Worm (Caenorhabditis elegans) whole organism, L3 larva: ENCODE results near the gene str-135.
A peak's percentile ranks its signal among the peaks of the same experiment; 100 is the strongest.

ENCODE experiments used
- R02D3.7 ChIP-seq: fragments of 150-350 bp; optimal IDR thresholded peaks from 2 replicates; lab custom pipeline; 2014; ENCODE audit warnings: missing biosample characterization, missing genetic modification characterization
- ZK546.5 ChIP-seq: sonication (generic microtip); optimal IDR thresholded peaks from 2 replicates; lab custom pipeline; 2017; ENCODE audit warnings: missing biosample characterization, missing genetic modification characterization
- aly-2 ChIP-seq: fragments of 150-350 bp; optimal IDR thresholded peaks from 2 replicates; lab custom pipeline; 2014; ENCODE audit warnings: missing biosample characterization, missing genetic modification characterization
- ama-1 ChIP-seq: fragments of 150-350 bp; optimal IDR thresholded peaks from 2 replicates; lab custom pipeline; 2018
- ceh-16 ChIP-seq: sonication (generic microtip); optimal IDR thresholded peaks from 2 replicates; lab custom pipeline; 2017; ENCODE audit warnings: missing biosample characterization, missing genetic modification characterization
- ceh-28 ChIP-seq: fragments of 150-350 bp; optimal IDR thresholded peaks from 2 replicates; lab custom pipeline; 2014; ENCODE audit warnings: missing biosample characterization, missing genetic modification reagents, missing genetic modification characterization
- ceh-82 ChIP-seq: fragments of 150-350 bp; optimal IDR thresholded peaks from 2 replicates; lab custom pipeline; 2014; ENCODE audit warnings: missing biosample characterization, missing genetic modification characterization
- ceh-9 ChIP-seq: sonication (generic microtip); optimal IDR thresholded peaks from 2 replicates; lab custom pipeline; 2018; ENCODE audit warnings: missing biosample characterization, missing genetic modification characterization
- daf-12 ChIP-seq: fragments of 150-350 bp; optimal IDR thresholded peaks from 2 replicates; lab custom pipeline; 2014; ENCODE audit warnings: missing biosample characterization, missing genetic modification reagents, missing genetic modification characterization
- egl-5 ChIP-seq: fragments of 150-350 bp; optimal IDR thresholded peaks from 2 replicates; lab custom pipeline; 2017; ENCODE audit warnings: missing biosample characterization, missing genetic modification reagents, missing genetic modification characterization, inconsistent platforms
- elt-1 ChIP-seq: fragments of 150-350 bp; optimal IDR thresholded peaks from 2 replicates; lab custom pipeline; 2014; ENCODE audit warnings: missing biosample characterization, missing genetic modification characterization
- elt-2 ChIP-seq: sonication (generic microtip); optimal IDR thresholded peaks from 2 replicates; lab custom pipeline; 2016; ENCODE audit warnings: missing genetic modification reagents, mild to moderate bottlenecking, missing genetic modification characterization, missing compliant biosample characterization
- elt-3 ChIP-seq, 3 experiments: fragments of 150-350 bp in 1 of 3; sonication (generic microtip) in 2 of 3; optimal IDR thresholded peaks; 2 replicates in 2 of 3; 4 replicates in 1 of 3; lab custom pipeline; 2014 to 2017; ENCODE audit warnings: missing biosample characterization in 3 of 3, missing genetic modification characterization in 3 of 3
- eor-1 ChIP-seq, 2 experiments: fragments of 150-350 bp; optimal IDR thresholded peaks; 2 replicates each; lab custom pipeline; 2014 to 2018; ENCODE audit warnings: missing biosample characterization in 2 of 2, missing genetic modification characterization in 2 of 2
- fkh-10 ChIP-seq: sonication (generic microtip); optimal IDR thresholded peaks from 2 replicates; lab custom pipeline; 2017; ENCODE audit warnings: missing biosample characterization, missing genetic modification reagents, missing genetic modification characterization
- fkh-2 ChIP-seq: fragments of 150-350 bp; optimal IDR thresholded peaks from 2 replicates; lab custom pipeline; 2014; ENCODE audit warnings: missing biosample characterization, missing genetic modification reagents, missing genetic modification characterization
- fos-1 ChIP-seq: fragments of 150-350 bp; optimal IDR thresholded peaks from 2 replicates; lab custom pipeline; 2014; ENCODE audit warnings: missing biosample characterization, missing genetic modification characterization
- hmg-11 ChIP-seq: sonication (generic microtip); optimal IDR thresholded peaks from 2 replicates; lab custom pipeline; 2016; ENCODE audit warnings: missing genetic modification characterization, missing compliant biosample characterization
- jun-1 ChIP-seq: fragments of 150-350 bp; optimal IDR thresholded peaks from 2 replicates; lab custom pipeline; 2014; ENCODE audit warnings: missing biosample characterization, missing genetic modification reagents, missing genetic modification characterization
- lin-15B ChIP-seq: fragments of 150-350 bp; optimal IDR thresholded peaks from 2 replicates; lab custom pipeline; 2014; ENCODE audit warnings: missing biosample characterization, missing genetic modification characterization
- lsy-12 ChIP-seq: sonication (generic microtip); optimal IDR thresholded peaks from 2 replicates; lab custom pipeline; 2016; ENCODE audit warnings: mild to moderate bottlenecking, missing genetic modification characterization, missing compliant biosample characterization
- mml-1 ChIP-seq: fragments of 150-350 bp; sonication (generic microtip); optimal IDR thresholded peaks from 3 replicates; lab custom pipeline; 2014; ENCODE audit warnings: missing biosample characterization, missing genetic modification characterization
- nhr-11 ChIP-seq: fragments of 150-350 bp; optimal IDR thresholded peaks from 2 replicates; lab custom pipeline; 2014; ENCODE audit warnings: missing biosample characterization, missing genetic modification characterization
- nhr-12 ChIP-seq: fragments of 150-350 bp; optimal IDR thresholded peaks from 2 replicates; lab custom pipeline; 2014; ENCODE audit warnings: missing biosample characterization, missing genetic modification characterization
- nhr-23 ChIP-seq: fragments of 150-350 bp; optimal IDR thresholded peaks from 2 replicates; lab custom pipeline; 2014; ENCODE audit warnings: missing biosample characterization, missing genetic modification reagents, missing genetic modification characterization
- nhr-237 ChIP-seq: fragments of 150-350 bp; optimal IDR thresholded peaks from 2 replicates; lab custom pipeline; 2014; ENCODE audit warnings: missing biosample characterization, missing genetic modification characterization
- nhr-28 ChIP-seq: fragments of 150-350 bp; optimal IDR thresholded peaks from 2 replicates; lab custom pipeline; 2014; ENCODE audit warnings: missing biosample characterization, missing genetic modification characterization
- nhr-43 ChIP-seq: sonication (generic microtip); optimal IDR thresholded peaks from 2 replicates; lab custom pipeline; 2016; ENCODE audit warnings: mild to moderate bottlenecking, missing genetic modification characterization, missing compliant biosample characterization; ENCODE audit not compliant: poor library complexity, severe bottlenecking
- nhr-76 ChIP-seq: fragments of 150-350 bp; sonication (generic microtip); optimal IDR thresholded peaks from 5 replicates; lab custom pipeline; 2014; ENCODE audit warnings: missing biosample characterization, missing genetic modification characterization
- nhr-77 ChIP-seq: fragments of 150-350 bp; optimal IDR thresholded peaks from 2 replicates; lab custom pipeline; 2014; ENCODE audit warnings: missing biosample characterization, missing genetic modification characterization
- sea-2 ChIP-seq: fragments of 150-350 bp; sonication (generic microtip); optimal IDR thresholded peaks from 4 replicates; lab custom pipeline; 2014; ENCODE audit warnings: missing biosample characterization, missing genetic modification reagents, missing genetic modification characterization
- skn-1 ChIP-seq: fragments of 150-350 bp; optimal IDR thresholded peaks from 2 replicates; lab custom pipeline; 2014; ENCODE audit warnings: missing biosample characterization, missing genetic modification characterization
- snpc-4 ChIP-seq: fragments of 150-350 bp; optimal IDR thresholded peaks from 2 replicates; lab custom pipeline; 2014; ENCODE audit warnings: missing biosample characterization, missing genetic modification characterization
- tbx-2 ChIP-seq: sonication (generic microtip); optimal IDR thresholded peaks from 2 replicates; lab custom pipeline; 2016; ENCODE audit warnings: mild to moderate bottlenecking, missing genetic modification characterization, missing compliant biosample characterization
- unc-39 ChIP-seq: sonication (generic microtip); optimal IDR thresholded peaks from 4 replicates; lab custom pipeline; 2017; ENCODE audit warnings: missing biosample characterization, missing genetic modification characterization
- unc-62 ChIP-seq: fragments of 150-350 bp; sonication (generic microtip); optimal IDR thresholded peaks from 4 replicates; lab custom pipeline; 2014; ENCODE audit warnings: missing biosample characterization, missing genetic modification reagents, missing genetic modification characterization
- zag-1 ChIP-seq: fragments of 150-350 bp; optimal IDR thresholded peaks from 2 replicates; lab custom pipeline; 2014; ENCODE audit warnings: missing biosample characterization, missing genetic modification characterization
- ztf-11 ChIP-seq: fragments of 150-350 bp; optimal IDR thresholded peaks from 2 replicates; lab custom pipeline; 2014; ENCODE audit warnings: missing biosample characterization, missing genetic modification characterization
- ztf-4 ChIP-seq: fragments of 150-350 bp; optimal IDR thresholded peaks from 2 replicates; lab custom pipeline; 2014; ENCODE audit warnings: missing biosample characterization, missing genetic modification characterization

The str-135 gene

DNA sequence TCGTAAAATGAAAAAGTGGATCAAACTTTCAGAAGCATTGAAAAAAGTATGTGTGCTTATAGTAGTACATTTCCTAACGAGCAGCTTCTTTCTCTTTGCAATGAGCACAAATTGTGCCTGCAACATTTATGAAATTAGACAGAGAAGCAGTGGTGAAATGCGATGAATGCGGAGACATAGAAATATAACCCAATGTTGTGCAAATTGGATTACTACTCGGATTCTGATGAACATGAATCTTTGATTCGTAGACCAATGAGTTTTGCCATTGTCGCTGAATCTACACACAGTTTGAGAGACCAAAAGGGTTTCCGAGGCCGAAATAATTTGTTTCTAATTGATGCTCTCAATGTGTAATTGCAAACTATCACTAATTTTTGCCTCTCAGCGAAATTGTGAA lies 26.7 kb downstream of the str-135 start:
- TF ChIP-seq ztf-4 (tag; lab: Kevin White, UChicago), result no peak
- no peak for TF ChIP-seq hmg-11 (tag; lab: Kevin White, UChicago)
- no peak for TF ChIP-seq elt-3 (tag; optimal IDR thresholded peaks at IDR 0.05; lab: Kevin White, UChicago)

- TF ChIP-seq ama-1, result no peak
- peak; percentile 47 for TF ChIP-seq egl-5 (tag; lab: Kevin White, UChicago)
- TF ChIP-seq daf-12 (tag; lab: Kevin White, UChicago), result no peak
- TF ChIP-seq snpc-4 (tag; lab: Kevin White, UChicago), result no peak
- no peak for TF ChIP-seq nhr-12 (tag; lab: Kevin White, UChicago)
- no peak for TF ChIP-seq tbx-2 (tag; lab: Kevin White, UChicago)
- no peak for TF ChIP-seq elt-3 (tag; optimal IDR thresholded peaks at IDR 0.05; lab: Kevin White, UChicago)
Observed at ce11 chrV:8252532-8252931, 28.1 kb downstream of the str-135 start.

- no peak for TF ChIP-seq fkh-10
- TF ChIP-seq nhr-76 (tag; lab: Kevin White, UChicago), result no peak
- TF ChIP-seq lin-15B (tag; lab: Kevin White, UChicago), result no peak
- no peak for TF ChIP-seq unc-62 (GFP tag; lab: Kevin White, UChicago)
- TF ChIP-seq ztf-4 (tag; lab: Kevin White, UChicago), result no peak
- TF ChIP-seq ceh-28, result no peak
- TF ChIP-seq elt-2 (tag; lab: Kevin White, UChicago), result no peak
- no peak for TF ChIP-seq egl-5 (tag; lab: Kevin White, UChicago)
- no peak for TF ChIP-seq R02D3.7 (tag; lab: Kevin White, UChicago)
- no peak for TF ChIP-seq skn-1 (tag; lab: Kevin White, UChicago)
- TF ChIP-seq hmg-11 (tag; lab: Kevin White, UChicago), result no peak
- TF ChIP-seq eor-1 (tag; optimal IDR thresholded peaks at IDR 0.05; lab: Kevin White, UChicago), result no peak
- TF ChIP-seq nhr-12 (tag; lab: Kevin White, UChicago), result no peak
- no peak for TF ChIP-seq ZK546.5
Observed at ce11 chrV:8251075-8251474, 29.6 kb downstream of the str-135 start.

ce11 chrV:8250208-8250607 lies 30.5 kb downstream of the str-135 start, which contains the start of gene C16D9.6:
Gene C16D9.6, minus strand, starts transcription at chrV:8250308.
- TF ChIP-seq sea-2 (GFP tag; lab: Kevin White, UChicago) (no peak), snpc-4 (tag; lab: Kevin White, UChicago) (no peak), ama-1 (no peak), nhr-11 (tag; lab: Kevin White, UChicago) (no peak), zag-1 (tag; lab: Kevin White, UChicago) (no peak), nhr-77 (tag; lab: Kevin White, UChicago) (no peak)

DNA sequence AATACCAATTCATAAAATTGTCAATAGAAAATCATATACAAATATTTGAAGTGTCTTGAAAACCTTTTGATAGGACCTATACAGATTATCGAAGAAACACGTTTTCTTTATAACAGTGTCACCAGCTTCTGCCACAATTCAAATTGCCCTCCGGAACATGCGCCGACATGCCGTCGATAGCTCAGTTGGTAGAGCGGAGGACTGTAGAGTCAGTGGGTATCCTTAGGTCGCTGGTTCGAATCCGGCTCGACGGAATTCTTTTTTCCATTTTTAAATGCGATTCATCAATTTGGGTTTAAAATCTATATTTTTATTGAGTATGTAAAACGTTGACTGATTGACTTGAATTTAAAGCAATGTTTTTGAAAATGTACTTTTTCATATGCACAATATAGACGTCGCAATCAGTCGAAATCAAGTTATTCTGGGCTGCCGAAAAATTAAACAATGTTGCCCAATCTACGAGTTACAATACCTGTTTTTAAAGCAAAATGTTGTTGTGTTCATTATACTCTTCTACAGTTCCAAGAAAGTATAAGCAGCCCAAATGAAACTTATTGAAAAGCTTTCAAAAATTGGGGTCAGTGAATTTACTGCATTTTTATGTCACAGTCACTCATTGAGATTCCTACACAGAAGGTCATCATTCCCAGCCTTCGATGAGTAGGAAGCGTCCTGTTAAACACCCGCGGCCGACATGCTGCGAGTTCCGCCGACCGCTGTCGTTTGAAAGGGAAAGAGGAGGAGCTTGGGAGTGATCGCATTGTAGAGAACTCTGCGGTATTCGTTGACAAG lies 33.2 kb downstream of the str-135 start:
- no peak for TF ChIP-seq ceh-16 (tag; lab: Kevin White, UChicago)
- peak; percentile 69 for TF ChIP-seq ceh-28
- TF ChIP-seq ztf-11 (tag; lab: Kevin White, UChicago), result no peak
- no peak for TF ChIP-seq aly-2
- TF ChIP-seq tbx-2 (tag; lab: Kevin White, UChicago), result peak; percentile 14
- TF ChIP-seq ztf-4 (tag; lab: Kevin White, UChicago), result peak; percentile 20
- TF ChIP-seq nhr-237, result no peak
- TF ChIP-seq ZK546.5, result no peak
- no peak for TF ChIP-seq fkh-10
- TF ChIP-seq jun-1 (tag; lab: Kevin White, UChicago), result peak; percentile 25
- no peak for TF ChIP-seq hmg-11 (tag; lab: Kevin White, UChicago)
- peak; percentile 48 for TF ChIP-seq fos-1 (tag; lab: Kevin White, UChicago)
- peak; percentile 85 for TF ChIP-seq nhr-23 (tag; lab: Kevin White, UChicago)
- no peak for TF ChIP-seq nhr-11 (tag; lab: Kevin White, UChicago)
- TF ChIP-seq lsy-12, result peak; percentile 53
- TF ChIP-seq snpc-4 (tag; lab: Kevin White, UChicago), result peak; percentile 99
- TF ChIP-seq eor-1 (tag; optimal IDR thresholded peaks at IDR 0.05; lab: Kevin White, UChicago), result no peak
- no peak for TF ChIP-seq elt-1 (tag; lab: Kevin White, UChicago)
- TF ChIP-seq egl-5 (tag; lab: Kevin White, UChicago), result no peak
- peak; percentile 88 for TF ChIP-seq nhr-43 (tag; lab: Kevin White, UChicago)
- peak; percentile 95 for TF ChIP-seq ama-1
- TF ChIP-seq mml-1 (tag; lab: Kevin White, UChicago), result no peak
- TF ChIP-seq unc-62 (GFP tag; lab: Kevin White, UChicago), result peak; percentile 10
- TF ChIP-seq nhr-77 (tag; lab: Kevin White, UChicago), result peak; percentile 78
- no peak for TF ChIP-seq ceh-9 (tag; lab: Kevin White, UChicago)
- no peak for TF ChIP-seq nhr-28 (tag; lab: Kevin White, UChicago)
- no peak for TF ChIP-seq nhr-12 (tag; lab: Kevin White, UChicago)
- no peak for TF ChIP-seq unc-39 (tag; lab: Kevin White, UChicago)
- TF ChIP-seq daf-12 (tag; lab: Kevin White, UChicago), result no peak
- no peak for TF ChIP-seq nhr-76 (tag; lab: Kevin White, UChicago)
- TF ChIP-seq fkh-2 (tag; lab: Kevin White, UChicago), result no peak
- TF ChIP-seq R02D3.7 (tag; lab: Kevin White, UChicago), result peak; percentile 57
- peak in 1 of 3 experiments; percentile 68 for TF ChIP-seq elt-3 (tag; optimal IDR thresholded peaks at IDR 0.05; lab: Kevin White, UChicago)
- TF ChIP-seq lin-15B (tag; lab: Kevin White, UChicago), result peak; percentile 53
- TF ChIP-seq ceh-82 (tag; lab: Kevin White, UChicago), result peak; percentile 17
- TF ChIP-seq zag-1 (tag; lab: Kevin White, UChicago), result no peak
- TF ChIP-seq elt-2 (tag; lab: Kevin White, UChicago), result peak; percentile 66
- TF ChIP-seq sea-2 (GFP tag; lab: Kevin White, UChicago), result no peak
